Worm (Caenorhabditis elegans): ENCODE data around the gene skr-13.

skr-13 gene

ce11 chrIV:17162515-17162914 is at the start of gene skr-13:
Gene skr-13, minus strand, starts transcription at chrIV:17162615.
- no peak for TF ChIP-seq ama-1 (optimal IDR thresholded peaks at IDR 0.05)
- TF ChIP-seq nhr-42 (GFP tag; IDR thresholded peaks at IDR 0.05), result no peak
- no peak for TF ChIP-seq php-3 (GFP tag; IDR thresholded peaks at IDR 0.05)
- no peak for TF ChIP-seq nhr-6 (tag; optimal IDR thresholded peaks at IDR 0.05)
- no peak for TF ChIP-seq rbr-2 (tag; optimal IDR thresholded peaks at IDR 0.05)
- TF ChIP-seq lir-3 (tag; optimal IDR thresholded peaks at IDR 0.05), result no peak
- no peak for TF ChIP-seq F26F4.8 (GFP tag; conservative IDR thresholded peaks at IDR 0.05)

- no peak for TF ChIP-seq dpl-1 (GFP tag; optimal IDR thresholded peaks at IDR 0.05)
- TF ChIP-seq aha-1 (tag), result peak; percentile 72
These were observed 48.3 kb upstream of the skr-13 start for ce11 chrIV:17210754-17211153.

ce11 chrIV:17209309-17209708 is 46.9 kb upstream of the skr-13 start:
- TF ChIP-seq lir-3 (tag; optimal IDR thresholded peaks at IDR 0.05) (no peak), lin-13 (GFP tag; optimal IDR thresholded peaks at IDR 0.05) (no peak), aha-1 (tag) (peak; percentile 77), lsy-2 (tag; optimal IDR thresholded peaks at IDR 0.05) (peak in 1 of 2 experiments; percentile 1), dve-1 (tag; optimal IDR thresholded peaks at IDR 0.05; ENCODE audit: insufficient read depth) (peak; percentile 10), madf-9 (GFP tag; conservative IDR thresholded peaks at IDR 0.05) (no peak), daf-16 (GFP tag; optimal IDR thresholded peaks at IDR 0.05) (no peak), daf-16 (tag; optimal IDR thresholded peaks at IDR 0.05) (peak; percentile 9), nhr-77 (tag; optimal IDR thresholded peaks at IDR 0.05) (no peak), pqm-1 (tag; optimal IDR thresholded peaks at IDR 0.05) (no peak), ceh-28 (tag; optimal IDR thresholded peaks at IDR 0.05) (no peak), nhr-76 (tag; optimal IDR thresholded peaks at IDR 0.05) (no peak)

ce11 chrIV:17207864-17208263 is 45.4 kb upstream of the skr-13 start:
- TF ChIP-seq daf-16 (GFP tag; optimal IDR thresholded peaks at IDR 0.05) (no peak), daf-16 (tag; optimal IDR thresholded peaks at IDR 0.05) (peak; percentile 30), fkh-10 (GFP tag; optimal IDR thresholded peaks at IDR 0.05) (no peak), daf-19 (GFP tag; conservative IDR thresholded peaks at IDR 0.05) (no peak), lin-15B (tag; optimal IDR thresholded peaks at IDR 0.05) (no peak), pha-4 (GFP tag; IDR thresholded peaks at IDR 0.05) (no peak), pha-4 (tag; optimal IDR thresholded peaks at IDR 0.05) (no peak), zfp-3 (GFP tag; conservative IDR thresholded peaks at IDR 0.05) (no peak), unc-62 (GFP tag; optimal IDR thresholded peaks at IDR 0.05 in 1 of 2) (peak in 1 of 2 experiments; percentile 79), unc-62 (tag; optimal IDR thresholded peaks at IDR 0.05) (no peak), lin-13 (GFP tag; optimal IDR thresholded peaks at IDR 0.05) (no peak), spr-3 (GFP tag; optimal IDR thresholded peaks at IDR 0.05) (no peak), nhr-28 (tag; optimal IDR thresholded peaks at IDR 0.05) (no peak), nhr-6 (tag; optimal IDR thresholded peaks at IDR 0.05) (no peak), skn-1 (tag; optimal IDR thresholded peaks at IDR 0.05) (no peak), nhr-102 (tag; optimal IDR thresholded peaks at IDR 0.05) (no peak), nhr-42 (GFP tag; IDR thresholded peaks at IDR 0.05) (no peak), tra-1 (GFP tag; IDR thresholded peaks at IDR 0.05) (no peak), set-16 (GFP tag; IDR thresholded peaks at IDR 0.05) (no peak), nhr-48 (tag; optimal IDR thresholded peaks at IDR 0.05) (no peak), hmg-1.1 (GFP tag; IDR thresholded peaks at IDR 0.05) (no peak), dve-1 (tag; optimal IDR thresholded peaks at IDR 0.05; ENCODE audit: insufficient read depth) (peak; percentile 37), madf-5 (GFP tag; IDR thresholded peaks at IDR 0.05) (no peak), ctbp-1 (GFP tag; IDR thresholded peaks at IDR 0.05) (no peak), ama-1 (optimal IDR thresholded peaks at IDR 0.05) (no peak)
